Worm (Caenorhabditis elegans): ENCODE data around the gene mon-2.

The mon-2 gene

ce11 chrIV:12109743-12110142 is 13.2 kb downstream of the mon-2 start:
- peak; percentile 98 for TF ChIP-seq zip-8 (tag; optimal IDR thresholded peaks at IDR 0.05)
- no peak for TF ChIP-seq hlh-1 (tag; optimal IDR thresholded peaks at IDR 0.05)

- no peak for TF ChIP-seq bed-3 (GFP tag; optimal IDR thresholded peaks at IDR 0.05)
- TF ChIP-seq snpc-4 (tag; optimal IDR thresholded peaks at IDR 0.05), result no peak
- no peak for TF ChIP-seq lsy-2 (tag; optimal IDR thresholded peaks at IDR 0.05)
- no peak for TF ChIP-seq unc-39 (tag; optimal IDR thresholded peaks at IDR 0.05)
- TF ChIP-seq nhr-237 (tag; optimal IDR thresholded peaks at IDR 0.05), result no peak
- no peak for TF ChIP-seq cnd-1 (tag; optimal IDR thresholded peaks at IDR 0.05)
- TF ChIP-seq elt-3 (tag; optimal IDR thresholded peaks at IDR 0.05), result no peak
- no peak for TF ChIP-seq unc-62 (GFP tag; optimal IDR thresholded peaks at IDR 0.05)
- TF ChIP-seq unc-120 (tag; optimal IDR thresholded peaks at IDR 0.05; ENCODE audit: poor library complexity, severe bottlenecking), result no peak
Measured at ce11 chrIV:12110339-12110738, 13.8 kb downstream of the mon-2 start, which contains the start of gene col-129. Gene col-129 (minus strand): TSS chrIV:12110439.

- TF ChIP-seq M03D4.4 (tag; optimal IDR thresholded peaks at IDR 0.05) (no peak), elt-3 (tag; optimal IDR thresholded peaks at IDR 0.05) (no peak), mab-5 (tag; optimal IDR thresholded peaks at IDR 0.05) (no peak), mep-1 (tag; optimal IDR thresholded peaks at IDR 0.05) (no peak), cnd-1 (tag; optimal IDR thresholded peaks at IDR 0.05) (no peak), pha-4 (tag; optimal IDR thresholded peaks at IDR 0.05) (no peak), nhr-237 (tag; optimal IDR thresholded peaks at IDR 0.05) (no peak), nhr-12 (tag; optimal IDR thresholded peaks at IDR 0.05) (no peak), ham-2 (GFP tag; optimal IDR thresholded peaks at IDR 0.05) (no peak)
Measured at ce11 chrIV:12111477-12111876, 14.9 kb downstream of the mon-2 start, which contains the start of gene dlc-2. Gene dlc-2 (minus strand): TSS chrIV:12111577.

DNA sequence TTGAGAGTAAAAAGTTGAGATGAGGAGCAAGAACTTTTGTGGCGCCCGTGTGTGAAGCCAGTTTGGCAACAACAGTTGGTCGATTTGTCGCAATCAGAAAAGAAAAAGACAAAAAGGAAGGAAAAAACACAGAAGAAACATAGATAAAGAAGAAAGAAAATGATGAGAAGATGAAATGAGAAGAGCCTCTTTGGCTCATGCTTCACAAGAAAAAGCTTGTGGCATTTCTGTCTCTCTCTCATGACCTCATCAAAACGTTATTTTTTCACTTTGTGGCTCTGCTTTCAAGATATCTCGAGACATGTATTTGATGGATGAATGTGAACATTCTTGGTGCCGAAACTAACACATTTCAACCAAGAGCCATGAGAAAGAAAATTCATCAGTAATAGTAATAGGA is 16.5 kb downstream of the mon-2 start:
- TF ChIP-seq unc-120 (tag; optimal IDR thresholded peaks at IDR 0.05; ENCODE audit: poor library complexity, severe bottlenecking) (peak; percentile 43), unc-62 (GFP tag; optimal IDR thresholded peaks at IDR 0.05) (no peak), hlh-1 (tag; optimal IDR thresholded peaks at IDR 0.05) (peak; percentile 23)

- TF ChIP-seq ces-1 (GFP tag; optimal IDR thresholded peaks at IDR 0.05), result peak; percentile 72
- no peak for TF ChIP-seq ztf-11 (tag; optimal IDR thresholded peaks at IDR 0.05)
Measured at ce11 chrIV:12114498-12114897, 17.9 kb downstream of the mon-2 start.

DNA sequence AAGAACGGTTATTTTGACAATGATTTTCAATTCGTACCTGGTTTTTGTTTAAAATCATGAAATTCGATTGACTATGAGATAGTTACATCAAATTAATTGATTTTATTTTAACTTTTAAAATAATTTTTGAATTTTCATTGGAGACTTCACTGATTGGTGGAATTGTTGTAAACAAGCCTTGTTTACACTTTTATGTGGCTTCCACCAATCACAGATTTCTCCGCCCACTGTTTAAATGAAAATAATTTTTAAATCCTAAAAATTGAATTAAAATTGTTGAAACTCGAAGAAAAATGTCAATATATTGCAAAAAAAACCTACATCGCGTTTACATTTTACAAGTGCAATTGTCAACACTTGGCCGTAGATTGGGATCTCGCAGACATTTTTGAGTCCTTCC is 24.0 kb downstream of the mon-2 start:
- no peak for TF ChIP-seq elt-3 (tag; optimal IDR thresholded peaks at IDR 0.05)
- TF ChIP-seq nhr-28 (tag; optimal IDR thresholded peaks at IDR 0.05), result no peak
- TF ChIP-seq zip-8 (tag; optimal IDR thresholded peaks at IDR 0.05), result no peak
- TF ChIP-seq blmp-1 (tag; optimal IDR thresholded peaks at IDR 0.05), result no peak
- no peak for TF ChIP-seq nhr-237 (tag; optimal IDR thresholded peaks at IDR 0.05)
- TF ChIP-seq ztf-11 (tag; optimal IDR thresholded peaks at IDR 0.05), result no peak
- no peak for TF ChIP-seq nhr-12 (tag; optimal IDR thresholded peaks at IDR 0.05)
- TF ChIP-seq sptf-1 (tag; optimal IDR thresholded peaks at IDR 0.05), result no peak
- no peak for TF ChIP-seq sem-2 (GFP tag; optimal IDR thresholded peaks at IDR 0.05)
- no peak for TF ChIP-seq unc-120 (tag; optimal IDR thresholded peaks at IDR 0.05; ENCODE audit: poor library complexity, severe bottlenecking)

DNA sequence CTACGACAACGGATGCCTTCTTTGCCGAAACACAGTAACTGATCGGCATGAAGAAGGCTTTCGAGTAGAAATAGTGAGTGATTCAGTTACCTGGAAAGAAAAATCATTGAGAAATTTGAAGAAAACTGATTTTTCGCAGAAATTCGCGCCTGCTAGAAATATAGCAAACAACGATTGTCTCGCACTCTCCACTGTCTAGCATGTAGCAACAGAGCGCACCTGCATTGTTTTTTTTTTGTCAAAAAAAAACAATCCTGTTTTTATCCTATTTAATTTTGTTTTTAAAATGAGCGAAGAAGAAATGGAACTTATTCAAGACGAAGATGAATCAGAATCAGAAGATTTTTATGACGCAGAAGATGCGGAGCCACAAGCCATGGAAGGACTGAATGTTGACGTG is 24.5 kb downstream of the mon-2 start, which contains the start of the genes ddb-1 and M18.6:
Gene ddb-1 (minus strand): TSS at position 90 of the 400 bp plus-strand sequence.
Gene M18.6 (plus strand): TSS at position 235 of the 400 bp plus-strand sequence.
- TF ChIP-seq tbx-8 (GFP tag; optimal IDR thresholded peaks at IDR 0.05), result no peak
- TF ChIP-seq sptf-1 (tag; optimal IDR thresholded peaks at IDR 0.05), result no peak
- TF ChIP-seq unc-39 (tag; optimal IDR thresholded peaks at IDR 0.05), result no peak
- no peak for TF ChIP-seq sem-2 (GFP tag; optimal IDR thresholded peaks at IDR 0.05)
- no peak for TF ChIP-seq lin-13 (tag; optimal IDR thresholded peaks at IDR 0.05)
- no peak for TF ChIP-seq ceh-39 (tag; optimal IDR thresholded peaks at IDR 0.05)
- no peak for TF ChIP-seq nhr-2 (tag; optimal IDR thresholded peaks at IDR 0.05)
- TF ChIP-seq mls-2 (tag; optimal IDR thresholded peaks at IDR 0.05), result no peak
- no peak for TF ChIP-seq cnd-1 (tag; optimal IDR thresholded peaks at IDR 0.05)
- no peak for TF ChIP-seq ztf-11 (tag; optimal IDR thresholded peaks at IDR 0.05)
- TF ChIP-seq flh-1 (GFP tag; optimal IDR thresholded peaks at IDR 0.05), result no peak
- TF ChIP-seq ceh-43 (GFP tag; optimal IDR thresholded peaks at IDR 0.05), result no peak
- no peak for TF ChIP-seq snpc-4 (tag; optimal IDR thresholded peaks at IDR 0.05)
- no peak for TF ChIP-seq nhr-76 (tag; optimal IDR thresholded peaks at IDR 0.05)
- peak; percentile 43 for TF ChIP-seq lsy-2 (tag; optimal IDR thresholded peaks at IDR 0.05)
- TF ChIP-seq nhr-12 (tag; optimal IDR thresholded peaks at IDR 0.05), result no peak
- no peak for TF ChIP-seq bed-3 (GFP tag; optimal IDR thresholded peaks at IDR 0.05)
- TF ChIP-seq nhr-237 (tag; optimal IDR thresholded peaks at IDR 0.05), result no peak
- TF ChIP-seq mab-5 (tag; optimal IDR thresholded peaks at IDR 0.05), result no peak
- TF ChIP-seq ham-2 (GFP tag; optimal IDR thresholded peaks at IDR 0.05), result peak; percentile 18
- TF ChIP-seq pha-4 (tag; optimal IDR thresholded peaks at IDR 0.05), result peak; percentile 44
- TF ChIP-seq drap-1 (GFP tag; optimal IDR thresholded peaks at IDR 0.05), result no peak
- no peak for TF ChIP-seq ceh-83 (GFP tag; optimal IDR thresholded peaks at IDR 0.05)
- peak; percentile 40 for TF ChIP-seq mep-1 (tag; optimal IDR thresholded peaks at IDR 0.05)
- TF ChIP-seq lin-32 (GFP tag; optimal IDR thresholded peaks at IDR 0.05), result no peak
- no peak for TF ChIP-seq blmp-1 (tag; optimal IDR thresholded peaks at IDR 0.05)
- TF ChIP-seq unc-62 (GFP tag; optimal IDR thresholded peaks at IDR 0.05), result no peak
- TF ChIP-seq zip-8 (tag; optimal IDR thresholded peaks at IDR 0.05), result no peak
- no peak for TF ChIP-seq elt-3 (tag; optimal IDR thresholded peaks at IDR 0.05)
- TF ChIP-seq ces-1 (GFP tag; optimal IDR thresholded peaks at IDR 0.05), result peak; percentile 24
- no peak for TF ChIP-seq hlh-1 (tag; optimal IDR thresholded peaks at IDR 0.05)
- TF ChIP-seq elt-1 (tag; optimal IDR thresholded peaks at IDR 0.05; ENCODE audit: borderline replicate concordance, insufficient read depth), result no peak
- TF ChIP-seq nhr-28 (tag; optimal IDR thresholded peaks at IDR 0.05), result no peak
